Worm (Caenorhabditis elegans) whole organism, L1 larva: ENCODE measurements around the gene R13D11.1.
A peak's percentile ranks its signal among the peaks of the same experiment; 100 is the strongest.

ENCODE experiments used
- Y116A8C.19 ChIP-seq: sonication (generic microtip); optimal IDR thresholded peaks from 2 replicates; lab custom pipeline; 2016; ENCODE audit warnings: missing compliant biosample characterization, missing genetic modification characterization, borderline replicate concordance
- aha-1 ChIP-seq: fragments of 150-350 bp; optimal IDR thresholded peaks from 2 replicates; lab custom pipeline; 2014; ENCODE audit warnings: missing biosample characterization, missing genetic modification characterization
- blmp-1 ChIP-seq: fragments of 150-350 bp; optimal IDR thresholded peaks from 2 replicates; lab custom pipeline; 2014; ENCODE audit warnings: missing biosample characterization, missing genetic modification characterization
- ceh-8 ChIP-seq: fragments of 200-800 bp; sonication (Bioruptor generic); optimal IDR thresholded peaks from 2 replicates; lab custom pipeline; 2018; ENCODE audit warnings: mild to moderate bottlenecking, missing genetic modification characterization, moderate library complexity, missing compliant biosample characterization
- ceh-82 ChIP-seq, 3 experiments: fragments of 150-350 bp in 1 of 3; sonication (generic microtip) in 2 of 3; optimal IDR thresholded peaks; 2 replicates each; lab custom pipeline; 2014 to 2017; ENCODE audit warnings: missing biosample characterization in 3 of 3, missing genetic modification characterization in 3 of 3
- ceh-88 ChIP-seq: fragments of 200-800 bp; sonication (Bioruptor generic); IDR thresholded peaks from 2 replicates; pipeline ENCODE4 v1.3.6; 2022; ENCODE audit warnings: missing genetic modification characterization, missing compliant biosample characterization
- egl-27 ChIP-seq, 2 experiments: fragments of 150-350 bp in 1 of 2; sonication (generic microtip); optimal IDR thresholded peaks; 3 replicates each; lab custom pipeline; 2017 to 2018; ENCODE audit warnings: missing biosample characterization in 2 of 2, missing genetic modification characterization in 2 of 2, missing genetic modification reagents in 2 of 2
- elt-2 ChIP-seq: sonication (generic microtip); optimal IDR thresholded peaks from 2 replicates; lab custom pipeline; 2016; ENCODE audit warnings: missing genetic modification characterization, mild to moderate bottlenecking, inconsistent platforms, missing compliant biosample characterization, missing genetic modification reagents
- fkh-4 ChIP-seq: sonication (generic microtip); optimal IDR thresholded peaks from 2 replicates; lab custom pipeline; 2016; ENCODE audit warnings: missing compliant biosample characterization, missing genetic modification characterization, borderline replicate concordance
- fkh-8 ChIP-seq: sonication (generic microtip); optimal IDR thresholded peaks from 2 replicates; lab custom pipeline; 2016; ENCODE audit warnings: mild to moderate bottlenecking, missing genetic modification characterization, missing compliant biosample characterization
- grh-1 ChIP-seq: fragments of 200-800 bp; sonication (Bioruptor generic); IDR thresholded peaks from 2 replicates; pipeline ENCODE4 v1.3.6; 2022; ENCODE audit warnings: missing genetic modification reagents, missing genetic modification characterization, missing compliant biosample characterization
- hlh-17 ChIP-seq: fragments of 200-800 bp; sonication (Bioruptor generic); optimal IDR thresholded peaks from 2 replicates; lab custom pipeline; 2018; ENCODE audit warnings: missing genetic modification characterization, mild to moderate bottlenecking, missing compliant biosample characterization, moderate library complexity, borderline replicate concordance
- isw-1 ChIP-seq: fragments of 200-800 bp; sonication (Bioruptor generic); IDR thresholded peaks from 2 replicates; pipeline ENCODE4 v1.3.6; 2022; ENCODE audit warnings: missing genetic modification characterization, missing compliant biosample characterization
- mef-2 ChIP-seq: fragments of 150-350 bp; optimal IDR thresholded peaks from 2 replicates; lab custom pipeline; 2014; ENCODE audit warnings: missing biosample characterization, missing genetic modification characterization
- nhr-11 ChIP-seq: fragments of 150-350 bp; optimal IDR thresholded peaks from 2 replicates; lab custom pipeline; 2014; ENCODE audit warnings: missing biosample characterization, missing genetic modification characterization
- nhr-12 ChIP-seq: sonication (generic microtip); optimal IDR thresholded peaks from 2 replicates; lab custom pipeline; 2017; ENCODE audit warnings: missing biosample characterization, missing genetic modification characterization
- nhr-47 ChIP-seq: sonication (generic microtip); optimal IDR thresholded peaks from 2 replicates; lab custom pipeline; 2016; ENCODE audit warnings: mild to moderate bottlenecking, missing genetic modification characterization, moderate library complexity, missing compliant biosample characterization
- nhr-76 ChIP-seq: sonication (generic microtip); optimal IDR thresholded peaks from 2 replicates; lab custom pipeline; 2017; ENCODE audit warnings: missing biosample characterization, missing genetic modification characterization
- nhr-77 ChIP-seq: fragments of 150-350 bp; optimal IDR thresholded peaks from 2 replicates; lab custom pipeline; 2014; ENCODE audit warnings: missing biosample characterization, missing genetic modification characterization
- pax-3 ChIP-seq: fragments of 200-800 bp; sonication (Bioruptor generic); optimal IDR thresholded peaks from 2 replicates; lab custom pipeline; 2018; ENCODE audit warnings: mild to moderate bottlenecking, missing genetic modification characterization, moderate library complexity, missing compliant biosample characterization
- pqm-1 ChIP-seq: sonication (generic microtip); optimal IDR thresholded peaks from 3 replicates; lab custom pipeline; 2017; ENCODE audit warnings: missing biosample characterization, missing genetic modification characterization
- snpc-4 ChIP-seq: fragments of 150-350 bp; optimal IDR thresholded peaks from 2 replicates; lab custom pipeline; 2014; ENCODE audit warnings: missing biosample characterization, missing genetic modification characterization
- snu-23 ChIP-seq: sonication (generic microtip); optimal IDR thresholded peaks from 2 replicates; lab custom pipeline; 2016; ENCODE audit warnings: missing genetic modification characterization, missing compliant biosample characterization
- sptf-1 ChIP-seq: fragments of 150-350 bp; optimal IDR thresholded peaks from 2 replicates; lab custom pipeline; 2014; ENCODE audit warnings: missing biosample characterization, missing genetic modification characterization
- sup-37 ChIP-seq: fragments of 200-800 bp; sonication (Bioruptor generic); optimal IDR thresholded peaks from 2 replicates; lab custom pipeline; 2018; ENCODE audit warnings: mild to moderate bottlenecking, missing genetic modification characterization, missing compliant biosample characterization
- tbx-2 ChIP-seq: sonication (generic microtip); optimal IDR thresholded peaks from 2 replicates; lab custom pipeline; 2016; ENCODE audit warnings: missing genetic modification characterization, missing compliant biosample characterization
- unc-86 ChIP-seq: sonication (generic microtip); optimal IDR thresholded peaks from 2 replicates; lab custom pipeline; 2016; ENCODE audit warnings: missing genetic modification characterization, missing compliant biosample characterization
- ztf-11 ChIP-seq, 2 experiments: sonication (generic microtip); optimal IDR thresholded peaks; 2 replicates each; lab custom pipeline; 2016 to 2017; ENCODE audit warnings: missing genetic modification characterization in 2 of 2, missing biosample characterization in 1 of 2, missing compliant biosample characterization in 1 of 2
- ztf-4 ChIP-seq: fragments of 150-350 bp; optimal IDR thresholded peaks from 2 replicates; lab custom pipeline; 2014; ENCODE audit warnings: missing biosample characterization, missing genetic modification characterization

Gene R13D11.1

ce11 chrV:849512-849911, 32.2 kb downstream of the R13D11.1 start, which contains the start of gene srbc-12:
Gene srbc-12 (plus strand): TSS chrV:849812.
- TF ChIP-seq pax-3 (tag; lab: Kevin White, UChicago) (no peak), tbx-2 (tag; lab: Kevin White, UChicago) (no peak), aha-1 (tag; lab: Kevin White, UChicago) (no peak), ceh-8 (GFP tag; lab: Kevin White, UChicago) (no peak), snu-23 (GFP tag; lab: Kevin White, UChicago) (no peak), blmp-1 (tag; lab: Kevin White, UChicago) (no peak), unc-86 (tag; lab: Kevin White, UChicago) (no peak), grh-1 (no peak)

ce11 chrV:852184-852583, 34.9 kb downstream of the R13D11.1 start, which contains the start of gene K09C6.3:
Gene K09C6.3 (plus strand): TSS chrV:852484.
- TF ChIP-seq ztf-4 (tag; lab: Kevin White, UChicago) (no peak), ceh-8 (GFP tag; lab: Kevin White, UChicago) (no peak), ceh-82 (tag; optimal IDR thresholded peaks at IDR 0.05; lab: Kevin White, UChicago) (no peak), unc-86 (tag; lab: Kevin White, UChicago) (no peak), nhr-77 (tag; lab: Kevin White, UChicago) (no peak), sptf-1 (tag; lab: Kevin White, UChicago) (no peak), fkh-4 (no peak), nhr-11 (tag; lab: Kevin White, UChicago) (no peak)
- TF ChIP-seq, all 84 proteins: peak for 0

ce11 chrV:854966-855365, 37.7 kb downstream of the R13D11.1 start, which contains the start of gene K09C6.9:
Gene K09C6.9 (minus strand): TSS chrV:855066.
- TF ChIP-seq nhr-12 (tag; lab: Kevin White, UChicago) = no peak
- TF ChIP-seq nhr-47 = no peak
- no peak for TF ChIP-seq isw-1 (GFP tag; lab: Robert Waterston, UW)

- TF ChIP-seq sptf-1 (tag; lab: Kevin White, UChicago) = no peak
- TF ChIP-seq nhr-76 (tag; lab: Kevin White, UChicago) = no peak
- TF ChIP-seq Y116A8C.19 = no peak
- TF ChIP-seq aha-1 (tag; lab: Kevin White, UChicago) = no peak
- no peak for TF ChIP-seq egl-27 (tag; optimal IDR thresholded peaks at IDR 0.05; lab: Kevin White, UChicago)
- no peak for TF ChIP-seq snpc-4 (tag; lab: Kevin White, UChicago)
- no peak for TF ChIP-seq ztf-11 (tag; optimal IDR thresholded peaks at IDR 0.05; lab: Kevin White, UChicago)
- no peak for TF ChIP-seq hlh-17 (GFP tag; lab: Kevin White, UChicago)
- no peak for TF ChIP-seq fkh-8
These were observed 39.3 kb downstream of the R13D11.1 start, which contains the start of gene K09C6.2 for ce11 chrV:856549-856948. Gene K09C6.2 (plus strand): TSS chrV:856849.

- peak; percentile 91 for TF ChIP-seq snpc-4 (tag; lab: Kevin White, UChicago)
- TF ChIP-seq nhr-76 (tag; lab: Kevin White, UChicago) = no peak
These were observed 41.7 kb downstream of the R13D11.1 start for ce11 chrV:858841-859456.

- TF ChIP-seq pqm-1 (no peak), elt-2 (no peak), mef-2 (tag; lab: Kevin White, UChicago) (no peak), ceh-88 (GFP tag; lab: Robert Waterston, UW) (no peak), pax-3 (tag; lab: Kevin White, UChicago) (no peak), sup-37 (no peak)
These were observed 49.4 kb downstream of the R13D11.1 start, which contains the start of gene T02B11.3 for ce11 chrV:866729-867128. Gene T02B11.3 (minus strand): TSS chrV:866829.
